Fruit fly (Drosophila melanogaster) whole organism, embryonic: Measurements from ENCODE around the gene alpha-Man-Ia.

Experiments used
- Adf1 ChIP-seq: fragments of 200-800 bp; sonication (Bioruptor generic); IDR thresholded peaks from 2 replicates; pipeline ENCODE4 v1.3.6; 2022; ENCODE audit warnings: missing biosample characterization, missing genetic modification characterization
- Antp ChIP-seq: fragments of 200-800 bp; sonication (Bioruptor generic); optimal IDR thresholded peaks from 3 replicates; lab custom pipeline; 2016; ENCODE audit warnings: missing biosample characterization, missing genetic modification characterization
- BEAF-32 ChIP-seq: fragments of 200-800 bp; sonication (Bioruptor generic); optimal IDR thresholded peaks from 3 replicates; lab custom pipeline; 2017; ENCODE audit warnings: missing biosample characterization, missing genetic modification characterization, mild to moderate bottlenecking, moderate library complexity, missing genetic modification reagents
- CG1024 ChIP-seq: fragments of 200-800 bp; sonication (Bioruptor generic); IDR thresholded peaks from 2 replicates; pipeline ENCODE4 v1.3.6; 2022; ENCODE audit warnings: missing biosample characterization, missing genetic modification characterization
- CG10543 ChIP-seq: fragments of 200-800 bp; sonication (Bioruptor generic); optimal IDR thresholded peaks from 3 replicates; lab custom pipeline; 2017; ENCODE audit warnings: missing biosample characterization, mild to moderate bottlenecking, missing genetic modification characterization, moderate library complexity
- CG10979 ChIP-seq: fragments of 200-800 bp; sonication (Bioruptor generic); optimal IDR thresholded peaks from 2 replicates; lab custom pipeline; 2018; ENCODE audit warnings: missing biosample characterization, mild to moderate bottlenecking, missing genetic modification characterization, moderate library complexity
- CG12071 ChIP-seq: fragments of 200-800 bp; sonication (Bioruptor generic); optimal IDR thresholded peaks from 3 replicates; lab custom pipeline; 2018; ENCODE audit warnings: missing biosample characterization, mild to moderate bottlenecking, missing genetic modification characterization
- CG12769 ChIP-seq: fragments of 200-800 bp; sonication (Bioruptor generic); optimal IDR thresholded peaks from 2 replicates; lab custom pipeline; 2019; ENCODE audit warnings: missing biosample characterization, mild to moderate bottlenecking, missing genetic modification characterization, moderate library complexity
- CG13775 ChIP-seq: fragments of 200-800 bp; sonication (Bioruptor generic); optimal IDR thresholded peaks from 3 replicates; lab custom pipeline; 2017; ENCODE audit warnings: missing biosample characterization, mild to moderate bottlenecking, missing genetic modification characterization
- CG15269 ChIP-seq: fragments of 200-800 bp; sonication (Bioruptor generic); optimal IDR thresholded peaks from 2 replicates; lab custom pipeline; 2018; ENCODE audit warnings: missing biosample characterization, mild to moderate bottlenecking, missing genetic modification characterization, moderate library complexity
- CG16863 ChIP-seq: fragments of 200-800 bp; sonication (Bioruptor generic); optimal IDR thresholded peaks from 3 replicates; lab custom pipeline; 2016; ENCODE audit warnings: missing biosample characterization, missing genetic modification characterization
- CG18262 ChIP-seq: fragments of 200-800 bp; optimal IDR thresholded peaks from 3 replicates; lab custom pipeline; 2019; ENCODE audit warnings: missing biosample characterization, mild to moderate bottlenecking, missing genetic modification characterization, moderate library complexity
- CG2120 ChIP-seq: fragments of 200-800 bp; sonication (Bioruptor generic); optimal IDR thresholded peaks from 3 replicates; lab custom pipeline; 2016; ENCODE audit warnings: missing biosample characterization, missing genetic modification characterization
- CG33213 ChIP-seq: fragments of 200-800 bp; sonication (Bioruptor generic); optimal IDR thresholded peaks from 3 replicates; lab custom pipeline; 2016; ENCODE audit warnings: missing biosample characterization, missing genetic modification characterization
- CG5180 ChIP-seq: fragments of 200-800 bp; sonication (Bioruptor generic); optimal IDR thresholded peaks from 3 replicates; lab custom pipeline; 2017; ENCODE audit warnings: missing biosample characterization, missing genetic modification characterization, mild to moderate bottlenecking, moderate library complexity, missing genetic modification reagents
- CG7556 ChIP-seq: fragments of 200-800 bp; sonication (Bioruptor generic); optimal IDR thresholded peaks from 2 replicates; lab custom pipeline; 2017; ENCODE audit warnings: missing biosample characterization, mild to moderate bottlenecking, missing genetic modification characterization
- CG8388 ChIP-seq: fragments of 200-800 bp; sonication (Bioruptor generic); optimal IDR thresholded peaks from 2 replicates; lab custom pipeline; 2019; ENCODE audit warnings: missing biosample characterization, mild to moderate bottlenecking, missing genetic modification characterization, moderate library complexity
- CG8944 ChIP-seq: fragments of 200-800 bp; sonication (Bioruptor generic); optimal IDR thresholded peaks from 3 replicates; lab custom pipeline; 2016; ENCODE audit warnings: missing biosample characterization, missing genetic modification characterization
- Deaf1 ChIP-seq: fragments of 200-800 bp; optimal IDR thresholded peaks from 3 replicates; lab custom pipeline; 2019; ENCODE audit warnings: missing biosample characterization, mild to moderate bottlenecking, missing genetic modification characterization, moderate library complexity
- Dfd ChIP-seq, 2 experiments: fragments of >200 bp; optimal IDR thresholded peaks; 2 replicates each; lab custom pipeline; 2017; ENCODE audit warnings: missing biosample characterization in 2 of 2, missing genetic modification characterization in 2 of 2
- H2.0 ChIP-seq: fragments of 200-800 bp; sonication (Bioruptor generic); IDR thresholded peaks from 2 replicates; pipeline ENCODE4 v1.3.6; 2022; ENCODE audit warnings: missing biosample characterization, missing genetic modification characterization
- Hsf ChIP-seq: fragments of 200-800 bp; sonication (Bioruptor generic); optimal IDR thresholded peaks from 3 replicates; lab custom pipeline; 2016; ENCODE audit warnings: missing biosample characterization, missing genetic modification characterization
- Jarid2 ChIP-seq: fragments of 200-800 bp; sonication (Bioruptor generic); optimal IDR thresholded peaks from 3 replicates; lab custom pipeline; 2017; ENCODE audit warnings: mild to moderate bottlenecking, missing biosample characterization, missing genetic modification reagents, missing genetic modification characterization
- Lpt ChIP-seq: fragments of >200 bp; optimal IDR thresholded peaks from 2 replicates; lab custom pipeline; 2018; ENCODE audit warnings: missing biosample characterization, missing genetic modification characterization
- MBD-R2 ChIP-seq: fragments of 200-800 bp; sonication (Bioruptor generic); IDR thresholded peaks from 2 replicates; pipeline ENCODE4 v1.3.6; 2022; ENCODE audit warnings: missing biosample characterization, missing genetic modification characterization
- Med ChIP-seq: fragments of 200-800 bp; sonication (Bioruptor generic); peaks from one replicate; lab custom pipeline; 2016; ENCODE audit warnings: missing biosample characterization, missing genetic modification characterization, mild to moderate bottlenecking, inconsistent platforms, moderate library complexity
- PHDP ChIP-seq: fragments of 200-800 bp; sonication (Bioruptor generic); optimal IDR thresholded peaks from 3 replicates; lab custom pipeline; 2018; ENCODE audit warnings: missing biosample characterization, mild to moderate bottlenecking, missing genetic modification characterization, moderate library complexity
- Pdp1 ChIP-seq, 2 experiments: fragments of 200-800 bp; sonication (Bioruptor generic); optimal IDR thresholded peaks; 3 replicates each; lab custom pipeline; 2016; ENCODE audit warnings: missing biosample characterization in 2 of 2, missing genetic modification characterization in 2 of 2, mild to moderate bottlenecking in 1 of 2, moderate library complexity in 1 of 2
- Vsx1 ChIP-seq: fragments of 200-800 bp; sonication (Bioruptor generic); optimal IDR thresholded peaks from 2 replicates; lab custom pipeline; 2017; ENCODE audit warnings: missing biosample characterization, mild to moderate bottlenecking, missing genetic modification characterization, missing genetic modification reagents
- ci ChIP-seq: fragments of 200-800 bp; sonication (Bioruptor generic); IDR thresholded peaks from 3 replicates; pipeline ENCODE4 v1.3.6; 2022; ENCODE audit warnings: missing biosample characterization, missing genetic modification characterization
- crol ChIP-seq: fragments of 200-800 bp; sonication (Bioruptor generic); IDR thresholded peaks from 2 replicates; pipeline ENCODE4 v1.3.6; 2022; ENCODE audit warnings: missing biosample characterization, missing genetic modification characterization
- crp ChIP-seq, 2 experiments: fragments of 200-800 bp; sonication (Bioruptor generic); optimal IDR thresholded peaks; 2 replicates in 1 of 2; 3 replicates in 1 of 2; lab custom pipeline; 2017; ENCODE audit warnings: missing biosample characterization in 2 of 2, missing genetic modification characterization in 2 of 2, mild to moderate bottlenecking in 1 of 2, moderate library complexity in 1 of 2
- exex ChIP-seq: fragments of 200-800 bp; sonication (Bioruptor generic); optimal IDR thresholded peaks from 4 replicates; lab custom pipeline; 2018; ENCODE audit warnings: missing biosample characterization, mild to moderate bottlenecking, missing genetic modification characterization, moderate library complexity
- ftz-f1 ChIP-seq: fragments of 200-800 bp; sonication (Bioruptor generic); optimal IDR thresholded peaks from 2 replicates; lab custom pipeline; 2016; ENCODE audit warnings: missing biosample characterization, missing genetic modification characterization
- hth ChIP-seq: fragments of >200 bp; optimal IDR thresholded peaks from 2 replicates; lab custom pipeline; 2017; ENCODE audit warnings: inconsistent platforms
- knrl ChIP-seq: fragments of 200-800 bp; sonication (Bioruptor generic); IDR thresholded peaks from 3 replicates; pipeline ENCODE4 v1.3.6; 2022; ENCODE audit warnings: missing biosample characterization, missing genetic modification characterization; ENCODE audit not compliant: partially characterized antibody
- lab ChIP-seq: fragments of 200-800 bp; sonication (Bioruptor generic); optimal IDR thresholded peaks from 3 replicates; lab custom pipeline; 2017; ENCODE audit warnings: missing biosample characterization, missing genetic modification characterization, mild to moderate bottlenecking, moderate library complexity, missing genetic modification reagents
- odd ChIP-seq: fragments of 200-800 bp; sonication (Bioruptor generic); optimal IDR thresholded peaks from 2 replicates; lab custom pipeline; 2017; ENCODE audit warnings: missing biosample characterization, mild to moderate bottlenecking, missing genetic modification characterization
- otp ChIP-seq: fragments of 200-800 bp; sonication (Bioruptor generic); IDR thresholded peaks from 3 replicates; pipeline ENCODE4, ENCODE4 v1.3.6; 2022; ENCODE audit warnings: missing biosample characterization, missing genetic modification characterization
- pb ChIP-seq: fragments of 200-800 bp; sonication (Bioruptor generic); optimal IDR thresholded peaks from 3 replicates; lab custom pipeline; 2016; ENCODE audit warnings: missing biosample characterization, missing genetic modification characterization
- pfk ChIP-seq: fragments of 200-800 bp; sonication (Bioruptor generic); optimal IDR thresholded peaks from 2 replicates; lab custom pipeline; 2018; ENCODE audit warnings: missing biosample characterization, mild to moderate bottlenecking, missing genetic modification characterization, moderate library complexity
- repo ChIP-seq: fragments of 200-800 bp; sonication (Bioruptor generic); optimal IDR thresholded peaks from 2 replicates; lab custom pipeline; 2016; ENCODE audit warnings: missing biosample characterization, missing genetic modification characterization
- sr ChIP-seq: fragments of 200-800 bp; sonication (Bioruptor generic); IDR thresholded peaks from 3 replicates; pipeline ENCODE4 v1.3.6; 2022; ENCODE audit warnings: missing biosample characterization, missing genetic modification characterization
- ssp ChIP-seq: fragments of 200-800 bp; sonication (Bioruptor generic); IDR thresholded peaks from 2 replicates; pipeline ENCODE4 v1.3.6; 2022; ENCODE audit warnings: missing biosample characterization, missing genetic modification characterization
- sug ChIP-seq: fragments of 200-800 bp; optimal IDR thresholded peaks from 2 replicates; lab custom pipeline; 2019; ENCODE audit warnings: missing biosample characterization, mild to moderate bottlenecking, missing genetic modification characterization, moderate library complexity
- trem ChIP-seq: fragments of 200-800 bp; optimal IDR thresholded peaks from 3 replicates; lab custom pipeline; 2019; ENCODE audit warnings: missing biosample characterization, mild to moderate bottlenecking, missing genetic modification characterization, moderate library complexity
- unc-4 ChIP-seq: fragments of 200-800 bp; sonication (Bioruptor generic); IDR thresholded peaks from 2 replicates; pipeline ENCODE4 v1.3.6; 2022; ENCODE audit warnings: missing biosample characterization, missing genetic modification characterization; ENCODE audit not compliant: partially characterized antibody
- usp ChIP-seq: fragments of >200 bp; optimal IDR thresholded peaks from 2 replicates; lab custom pipeline; 2017; ENCODE audit warnings: missing biosample characterization, missing genetic modification characterization

Gene alpha-Man-Ia

dm6 chrX:10369763-10370162 is 44.0 kb upstream of the alpha-Man-Ia start:
- no peak for TF ChIP-seq hth (lab: Kevin White, UChicago)
- TF ChIP-seq CG15269 (tag; lab: Kevin White, UChicago): no peak
- TF ChIP-seq otp (GFP tag; lab: Robert Waterston, UW): peak; percentile 72; the same call in 2 of the 3 replicates
- no peak for TF ChIP-seq CG12071 (GFP tag; lab: Kevin White, UChicago)
- TF ChIP-seq Med (GFP tag; lab: Kevin White, UChicago): peak; percentile 41
- TF ChIP-seq crol: peak; percentile 52; the same call in 1 of the 2 replicates
- TF ChIP-seq Pdp1 (GFP tag; optimal IDR thresholded peaks at IDR 0.05; lab: Kevin White, UChicago): peak in 1 of 2 experiments; percentile 80
- TF ChIP-seq, all 482 proteins: peak for 4

- no peak for TF ChIP-seq CG10979 (tag; lab: Kevin White, UChicago)
- TF ChIP-seq sr (GFP tag; lab: Robert Waterston, UW): peak; percentile 51; the same call in 1 of the 3 replicates
- peak; percentile 81 for TF ChIP-seq ftz-f1 (GFP tag; lab: Kevin White, UChicago)
- TF ChIP-seq CG8944 (GFP tag; lab: Kevin White, UChicago): no peak
- peak; percentile 49 for TF ChIP-seq exex
- peak; percentile 57 for TF ChIP-seq CG12769 (tag; lab: Kevin White, UChicago)
- TF ChIP-seq ci (GFP tag; lab: Robert Waterston, UW): 0 out of 3 replicates have a peak, but pooled peaks have one; percentile 32
- no peak for TF ChIP-seq CG5180 (GFP tag; lab: Kevin White, UChicago)
- TF ChIP-seq CG7556 (GFP tag; lab: Kevin White, UChicago): no peak
- TF ChIP-seq CG8388: no peak
- peak; percentile 44 for TF ChIP-seq Deaf1 (tag; lab: Kevin White, UChicago)
- peak; percentile 0 for TF ChIP-seq Vsx1 (GFP tag; lab: Kevin White, UChicago)
- TF ChIP-seq CG10543 (GFP tag; lab: Kevin White, UChicago): peak; percentile 21
- TF ChIP-seq sug: peak; percentile 25
- TF ChIP-seq, all 482 proteins: peak for 9
Observed at dm6 chrX:10369315-10369714, 43.6 kb upstream of the alpha-Man-Ia start.

dm6 chrX:10367801-10368203 is 42.0 kb upstream of the alpha-Man-Ia start, which contains the start of gene CG17841:
CG17841 (plus strand) TSS chrX:10368052.
- no peak for TF ChIP-seq odd
- TF ChIP-seq Adf1 (GFP tag; lab: Robert Waterston, UW): no peak
- TF ChIP-seq Hsf: no peak
- no peak for TF ChIP-seq CG2120 (GFP tag; lab: Kevin White, UChicago)
- TF ChIP-seq BEAF-32 (GFP tag; lab: Kevin White, UChicago): peak; percentile 63
- TF ChIP-seq Dfd (GFP tag; optimal IDR thresholded peaks at IDR 0.05; lab: Kevin White, UChicago): no peak
- TF ChIP-seq ssp (GFP tag; lab: Robert Waterston, UW): peak; percentile 64
- TF ChIP-seq unc-4 (GFP tag; lab: Robert Waterston, UW): peak; percentile 62
- peak; percentile 55 for TF ChIP-seq knrl (GFP tag; lab: Robert Waterston, UW)
- no peak for TF ChIP-seq pb
- TF ChIP-seq crp (GFP tag; optimal IDR thresholded peaks at IDR 0.05; lab: Kevin White, UChicago): peak in 1 of 2 experiments; percentile 11
- TF ChIP-seq CG13775 (GFP tag; lab: Kevin White, UChicago): peak; percentile 8
- TF ChIP-seq H2.0 (GFP tag; lab: Robert Waterston, UW): no peak
- peak; percentile 62 for TF ChIP-seq MBD-R2 (GFP tag; lab: Robert Waterston, UW)
- TF ChIP-seq CG16863 (GFP tag; lab: Kevin White, UChicago): no peak
- TF ChIP-seq PHDP (tag; lab: Kevin White, UChicago): no peak
- peak; percentile 23 for TF ChIP-seq lab (GFP tag; lab: Kevin White, UChicago)
- TF ChIP-seq CG33213 (GFP tag; lab: Kevin White, UChicago): peak; percentile 42
- no peak for TF ChIP-seq repo (GFP tag; lab: Kevin White, UChicago)
- TF ChIP-seq Jarid2 (GFP tag; lab: Kevin White, UChicago): peak; percentile 27
- no peak for TF ChIP-seq CG18262 (tag; lab: Kevin White, UChicago)
- TF ChIP-seq CG1024 (GFP tag; lab: Robert Waterston, UW): no peak
- no peak for TF ChIP-seq pfk (GFP tag; lab: Kevin White, UChicago)
- TF ChIP-seq usp (GFP tag; lab: Kevin White, UChicago): no peak
- no peak for TF ChIP-seq Antp (GFP tag; lab: Kevin White, UChicago)
- peak; percentile 74 for TF ChIP-seq trem (tag; lab: Kevin White, UChicago)
- TF ChIP-seq Lpt (GFP tag; lab: Kevin White, UChicago): no peak
